Worm (Caenorhabditis elegans) whole organism, L2 larva: ENCODE results near the gene mdt-9.
A peak's percentile ranks its signal among the peaks of the same experiment; 100 is the strongest.

Experiments
- C34F6.9 ChIP-seq: fragments of 150-350 bp; optimal IDR thresholded peaks from 2 replicates; lab custom pipeline; 2014; ENCODE audit warnings: missing biosample characterization, missing genetic modification characterization
- Y55F3AM.14 ChIP-seq: fragments of 200-800 bp; sonication (Bioruptor generic); optimal IDR thresholded peaks from 2 replicates; lab custom pipeline; 2018; ENCODE audit warnings: mild to moderate bottlenecking, missing genetic modification characterization, missing compliant biosample characterization
- ZK546.5 ChIP-seq: sonication (generic microtip); optimal IDR thresholded peaks from 2 replicates; lab custom pipeline; 2017; ENCODE audit warnings: missing biosample characterization, missing genetic modification characterization
- alr-1 ChIP-seq: fragments of 150-350 bp; optimal IDR thresholded peaks from 2 replicates; lab custom pipeline; 2014; ENCODE audit warnings: missing biosample characterization, missing genetic modification characterization
- aly-2 ChIP-seq: fragments of 150-350 bp; optimal IDR thresholded peaks from 2 replicates; lab custom pipeline; 2014; ENCODE audit warnings: missing biosample characterization, missing genetic modification characterization
- ceh-82 ChIP-seq: fragments of 150-350 bp; optimal IDR thresholded peaks from 2 replicates; lab custom pipeline; 2014; ENCODE audit warnings: missing biosample characterization, missing genetic modification characterization
- crh-2 ChIP-seq: sonication (generic microtip); optimal IDR thresholded peaks from 2 replicates; lab custom pipeline; 2017; ENCODE audit warnings: missing biosample characterization, missing genetic modification characterization
- dmd-4 ChIP-seq: sonication (generic microtip); optimal IDR thresholded peaks from 2 replicates; lab custom pipeline; 2017; ENCODE audit warnings: missing biosample characterization, missing genetic modification characterization
- elt-1 ChIP-seq: fragments of 150-350 bp; optimal IDR thresholded peaks from 2 replicates; lab custom pipeline; 2014; ENCODE audit warnings: missing biosample characterization, missing genetic modification characterization
- elt-3 ChIP-seq: sonication (generic microtip); optimal IDR thresholded peaks from 2 replicates; lab custom pipeline; 2017; ENCODE audit warnings: missing biosample characterization, missing genetic modification characterization
- fos-1 ChIP-seq: fragments of 150-350 bp; optimal IDR thresholded peaks from 2 replicates; lab custom pipeline; 2014; ENCODE audit warnings: missing biosample characterization, missing genetic modification characterization
- gmeb-1 ChIP-seq: fragments of 150-350 bp; optimal IDR thresholded peaks from 2 replicates; lab custom pipeline; 2014; ENCODE audit warnings: missing biosample characterization, missing genetic modification characterization
- lin-13 ChIP-seq: fragments of 150-350 bp; optimal IDR thresholded peaks from 2 replicates; lab custom pipeline; 2014; ENCODE audit warnings: missing biosample characterization, missing genetic modification reagents, missing genetic modification characterization
- lsy-2 ChIP-seq, 2 experiments: fragments of 150-350 bp in 1 of 2; sonication (generic microtip) in 1 of 2; optimal IDR thresholded peaks; 2 replicates each; lab custom pipeline; 2014 to 2017; ENCODE audit warnings: missing biosample characterization in 2 of 2, missing genetic modification characterization in 2 of 2
- mbf-1 ChIP-seq: sonication (generic microtip); optimal IDR thresholded peaks from 2 replicates; lab custom pipeline; 2017; ENCODE audit warnings: missing biosample characterization, missing genetic modification characterization
- nhr-10 ChIP-seq: sonication (generic microtip); optimal IDR thresholded peaks from 2 replicates; lab custom pipeline; 2017; ENCODE audit warnings: missing biosample characterization, missing genetic modification characterization
- nhr-11 ChIP-seq: fragments of 150-350 bp; optimal IDR thresholded peaks from 2 replicates; lab custom pipeline; 2014; ENCODE audit warnings: missing biosample characterization, missing genetic modification characterization
- nhr-129 ChIP-seq: fragments of 150-350 bp; optimal IDR thresholded peaks from 2 replicates; lab custom pipeline; 2014; ENCODE audit warnings: missing biosample characterization, missing genetic modification characterization
- nhr-21 ChIP-seq: fragments of 150-350 bp; optimal IDR thresholded peaks from 2 replicates; lab custom pipeline; 2014; ENCODE audit warnings: missing biosample characterization, missing genetic modification characterization
- nhr-23 ChIP-seq: fragments of 150-350 bp; optimal IDR thresholded peaks from 2 replicates; lab custom pipeline; 2014; ENCODE audit warnings: missing biosample characterization, missing genetic modification reagents, missing genetic modification characterization
- nhr-237 ChIP-seq: fragments of 150-350 bp; optimal IDR thresholded peaks from 2 replicates; lab custom pipeline; 2014; ENCODE audit warnings: missing biosample characterization, missing genetic modification characterization
- nhr-25 ChIP-seq: fragments of 150-350 bp; sonication (generic microtip); optimal IDR thresholded peaks from 3 replicates; lab custom pipeline; 2014; ENCODE audit warnings: missing biosample characterization, missing genetic modification characterization
- nhr-77 ChIP-seq: fragments of 150-350 bp; optimal IDR thresholded peaks from 2 replicates; lab custom pipeline; 2014; ENCODE audit warnings: missing biosample characterization, missing genetic modification characterization
- peb-1 ChIP-seq: fragments of 150-350 bp; optimal IDR thresholded peaks from 2 replicates; lab custom pipeline; 2014; ENCODE audit warnings: missing biosample characterization, missing genetic modification characterization
- sem-4 ChIP-seq: fragments of 150-350 bp; optimal IDR thresholded peaks from 2 replicates; lab custom pipeline; 2014; ENCODE audit warnings: missing biosample characterization, missing genetic modification reagents, missing genetic modification characterization
- skn-1 ChIP-seq: sonication (generic microtip); optimal IDR thresholded peaks from 2 replicates; lab custom pipeline; 2017; ENCODE audit warnings: missing biosample characterization, missing genetic modification characterization
- sma-3 ChIP-seq: sonication (generic microtip); optimal IDR thresholded peaks from 2 replicates; lab custom pipeline; 2016; ENCODE audit warnings: missing genetic modification reagents, missing genetic modification characterization, missing compliant biosample characterization
- unc-39 ChIP-seq: fragments of 150-350 bp; optimal IDR thresholded peaks from 2 replicates; lab custom pipeline; 2014; ENCODE audit warnings: missing biosample characterization, missing genetic modification characterization
- unc-55 ChIP-seq: fragments of 150-350 bp; sonication (generic microtip); optimal IDR thresholded peaks from 3 replicates; lab custom pipeline; 2014; ENCODE audit warnings: missing biosample characterization, missing genetic modification reagents, missing genetic modification characterization
- zag-1 ChIP-seq: fragments of 150-350 bp; optimal IDR thresholded peaks from 2 replicates; lab custom pipeline; 2014; ENCODE audit warnings: missing biosample characterization, missing genetic modification characterization
- ztf-1 ChIP-seq: fragments of 200-800 bp; sonication (Bioruptor generic); conservative IDR thresholded peaks from 2 replicates; pipeline ENCODE4 v1.3.6; 2022; ENCODE audit warnings: missing genetic modification characterization, missing compliant biosample characterization
- ztf-11 ChIP-seq: sonication (generic microtip); optimal IDR thresholded peaks from 2 replicates; lab custom pipeline; 2017; ENCODE audit warnings: missing biosample characterization, missing genetic modification characterization

The mdt-9 gene

ce11 chrIV:13364869-13365268 is 21.3 kb upstream of the mdt-9 start, which contains the start of gene srsx-25:
Gene srsx-25, plus strand, starts transcription at chrIV:13365169.
- TF ChIP-seq sem-4 (tag; lab: Kevin White, UChicago): no peak
- no peak for TF ChIP-seq unc-39 (tag; lab: Kevin White, UChicago)
- no peak for TF ChIP-seq fos-1 (tag; lab: Kevin White, UChicago)

ce11 chrIV:13369120-13369842 is 16.9 kb upstream of the mdt-9 start, which contains the start of gene agt-1:
Gene agt-1, minus strand, starts transcription at chrIV:13369412.
- TF ChIP-seq unc-39 (tag; lab: Kevin White, UChicago) (no peak), sma-3 (GFP tag; lab: Kevin White, UChicago) (no peak), unc-55 (GFP tag; lab: Kevin White, UChicago) (no peak), crh-2 (tag; lab: Kevin White, UChicago) (no peak), ceh-82 (tag; lab: Kevin White, UChicago) (no peak), nhr-237 (tag; lab: Kevin White, UChicago) (no peak), alr-1 (no peak), peb-1 (no peak), mbf-1 (tag; lab: Kevin White, UChicago) (no peak), nhr-25 (tag; lab: Kevin White, UChicago) (no peak), Y55F3AM.14 (GFP tag; lab: Kevin White, UChicago) (no peak), elt-3 (tag; lab: Kevin White, UChicago) (no peak), nhr-11 (tag; lab: Kevin White, UChicago) (no peak), fos-1 (tag; lab: Kevin White, UChicago) (no peak), aly-2 (tag; lab: Kevin White, UChicago) (no peak), elt-1 (tag; lab: Kevin White, UChicago) (no peak), C34F6.9 (tag; lab: Kevin White, UChicago) (no peak), gmeb-1 (tag; lab: Kevin White, UChicago) (no peak), lin-13 (GFP tag; lab: Kevin White, UChicago) (no peak)

DNA sequence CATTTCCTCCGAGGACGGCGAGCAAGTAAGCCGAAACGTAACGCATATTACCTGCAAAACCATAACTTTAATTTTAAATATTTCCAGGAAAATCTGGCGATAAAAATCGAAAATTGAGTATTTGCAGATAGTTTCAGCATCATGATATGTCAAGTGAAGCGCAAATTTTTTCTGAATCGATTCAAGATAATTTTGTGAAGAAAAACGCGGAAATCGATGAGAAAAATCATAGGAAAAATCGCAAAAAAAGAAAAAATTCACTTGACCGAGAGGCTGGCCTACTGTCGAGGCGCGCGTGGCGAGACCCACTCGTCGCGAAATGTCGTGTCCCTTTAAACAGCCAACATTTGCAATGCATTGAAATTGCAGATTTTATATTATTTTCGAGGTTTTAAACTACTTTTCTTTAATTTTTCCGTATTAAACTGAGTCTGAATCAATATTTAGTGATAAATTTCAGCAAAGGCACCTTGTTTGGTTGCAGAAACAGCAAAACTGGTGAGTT is 15.9 kb upstream of the mdt-9 start, which contains the start of the genes rla-2, popl-7 and Y62E10A.24:
rla-2 (minus strand) TSS at position 51 of the 505 bp plus-strand sequence.
popl-7 (plus strand) TSS at position 455 of the 505 bp plus-strand sequence.
Y62E10A.24 (plus strand) TSS at position 476 of the 505 bp plus-strand sequence.
- TF ChIP-seq nhr-129 (peak; percentile 61), nhr-25 (tag; lab: Kevin White, UChicago) (no peak), lsy-2 (tag; optimal IDR thresholded peaks at IDR 0.05; lab: Kevin White, UChicago) (peak in 1 of 2 experiments; percentile 80), nhr-237 (tag; lab: Kevin White, UChicago) (no peak), unc-55 (GFP tag; lab: Kevin White, UChicago) (peak; percentile 55), C34F6.9 (tag; lab: Kevin White, UChicago) (peak; percentile 40), sma-3 (GFP tag; lab: Kevin White, UChicago) (no peak)

DNA sequence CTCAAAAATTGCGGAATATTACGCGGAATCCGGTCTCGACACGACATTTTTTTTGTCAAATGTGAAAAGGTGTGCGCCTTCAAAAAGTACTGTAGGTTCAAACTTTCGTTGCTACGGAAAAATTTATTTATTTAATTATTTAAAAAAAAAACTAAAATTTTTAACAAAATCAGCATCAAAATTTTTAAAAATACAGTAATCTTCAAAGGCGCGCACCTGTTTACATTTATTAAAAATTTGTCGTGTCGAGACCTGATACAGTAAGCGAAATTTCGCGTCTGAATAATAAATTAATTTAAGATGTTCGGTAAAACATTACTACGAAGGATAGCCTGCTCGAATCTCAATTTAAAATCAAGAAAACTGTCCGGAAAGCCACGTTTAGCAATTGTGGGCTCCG is 14.5 kb upstream of the mdt-9 start, which contains the start of gene Y62E10A.6:
Y62E10A.6 (plus strand) TSS at position 301 of the 400 bp plus-strand sequence.
- TF ChIP-seq skn-1 (tag; lab: Kevin White, UChicago) (no peak), ztf-1 (GFP tag; lab: Robert Waterston, UW) (no peak)

DNA sequence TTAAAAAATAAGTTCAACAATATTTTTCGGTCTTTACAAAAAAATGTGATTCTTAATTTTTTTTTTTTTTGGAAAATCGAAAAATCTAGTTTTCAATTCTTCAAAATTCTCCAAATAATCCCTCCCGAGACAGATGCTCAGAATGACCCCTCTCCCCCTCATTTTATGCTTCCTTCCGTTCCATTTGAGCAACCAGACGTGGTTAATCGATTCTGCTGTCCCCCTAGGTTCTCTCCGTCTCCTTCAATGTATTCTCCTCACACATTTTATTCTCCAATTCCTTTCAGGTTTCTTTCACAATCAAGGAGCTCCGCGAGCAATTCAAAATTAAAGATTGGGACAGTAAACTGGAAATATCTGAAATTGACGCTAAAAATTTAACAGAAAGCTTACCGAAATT is 11.3 kb upstream of the mdt-9 start:
- no peak for TF ChIP-seq nhr-77 (tag; lab: Kevin White, UChicago)
- TF ChIP-seq nhr-129: no peak
- TF ChIP-seq sma-3 (GFP tag; lab: Kevin White, UChicago): no peak
- TF ChIP-seq ztf-11 (tag; lab: Kevin White, UChicago): no peak
- no peak for TF ChIP-seq nhr-23
- no peak for TF ChIP-seq ZK546.5 (tag; lab: Kevin White, UChicago)
- no peak for TF ChIP-seq dmd-4 (tag; lab: Kevin White, UChicago)
- no peak for TF ChIP-seq fos-1 (tag; lab: Kevin White, UChicago)

DNA sequence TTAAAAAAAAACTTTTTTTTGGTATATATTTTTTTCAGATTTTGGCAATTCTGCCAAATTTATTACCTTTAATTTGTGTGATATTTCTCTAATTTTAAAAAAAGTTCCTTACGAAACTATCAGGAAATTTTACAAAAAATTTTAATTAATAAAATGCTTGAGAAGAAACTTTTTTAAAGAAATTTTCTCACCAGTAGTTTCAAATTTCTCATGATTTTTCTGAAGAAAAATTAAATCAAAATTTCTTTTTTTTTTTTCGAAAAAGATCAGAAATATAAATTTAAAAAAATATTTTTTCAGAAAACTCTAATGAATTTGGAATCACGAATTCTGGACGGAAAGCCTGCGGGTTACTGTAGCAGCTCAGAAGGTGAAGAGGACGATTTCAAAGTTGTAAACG is 8.5 kb upstream of the mdt-9 start, which contains the start of gene mau-8:
mau-8 (plus strand) TSS at position 301 of the 400 bp plus-strand sequence.
- TF ChIP-seq zag-1 (tag; lab: Kevin White, UChicago) (no peak), nhr-25 (tag; lab: Kevin White, UChicago) (no peak), nhr-77 (tag; lab: Kevin White, UChicago) (no peak), dmd-4 (tag; lab: Kevin White, UChicago) (no peak), nhr-10 (tag; lab: Kevin White, UChicago) (no peak), nhr-21 (no peak), unc-39 (tag; lab: Kevin White, UChicago) (no peak), fos-1 (tag; lab: Kevin White, UChicago) (no peak), peb-1 (no peak)
